Fruit fly (Drosophila melanogaster) whole organism, prepupa: ENCODE results near the gene Osi7.
A peak's percentile ranks its signal among the peaks of the same experiment; 100 is the strongest.

Source experiments
- Blimp-1 ChIP-seq: fragments of 200-800 bp; sonication (Bioruptor generic); optimal IDR thresholded peaks from 3 replicates; lab custom pipeline; 2017; ENCODE audit warnings: missing biosample characterization, missing genetic modification characterization, mild to moderate bottlenecking, moderate library complexity, missing genetic modification reagents
- CG10631 ChIP-seq: fragments of 200-800 bp; sonication (Bioruptor generic); optimal IDR thresholded peaks from 2 replicates; lab custom pipeline; 2016; ENCODE audit warnings: missing biosample characterization, missing genetic modification characterization
- CG10669 ChIP-seq: fragments of 200-800 bp; sonication (Bioruptor generic); optimal IDR thresholded peaks from 3 replicates; lab custom pipeline; 2018; ENCODE audit warnings: missing biosample characterization, mild to moderate bottlenecking, missing genetic modification characterization, moderate library complexity
- CG11294 ChIP-seq: fragments of 200-800 bp; sonication (Bioruptor generic); IDR thresholded peaks from 2 replicates; pipeline ENCODE4 v1.3.6; 2022; ENCODE audit warnings: missing biosample characterization, missing genetic modification characterization
- CG11762 ChIP-seq: fragments of 200-800 bp; sonication (Bioruptor generic); optimal IDR thresholded peaks from 3 replicates; lab custom pipeline; 2016; ENCODE audit warnings: missing biosample characterization, missing genetic modification characterization; ENCODE audit not compliant: insufficient read depth
- CG11902 ChIP-seq: fragments of 200-800 bp; sonication (Bioruptor generic); optimal IDR thresholded peaks from 3 replicates; lab custom pipeline; 2016; ENCODE audit warnings: missing biosample characterization, missing genetic modification characterization
- CG15336 ChIP-seq: fragments of 200-800 bp; sonication (Bioruptor generic); IDR thresholded peaks from 2 replicates; pipeline ENCODE4 v1.3.6; 2022; ENCODE audit warnings: missing biosample characterization, missing genetic modification characterization
- CG1621 ChIP-seq: fragments of 200-800 bp; sonication (Bioruptor generic); optimal IDR thresholded peaks from 3 replicates; lab custom pipeline; 2018; ENCODE audit warnings: missing biosample characterization, mild to moderate bottlenecking, missing genetic modification characterization
- CG16779 ChIP-seq: fragments of 200-800 bp; sonication (Bioruptor generic); optimal IDR thresholded peaks from 3 replicates; lab custom pipeline; 2017; ENCODE audit warnings: missing biosample characterization, mild to moderate bottlenecking, missing genetic modification characterization
- CG3032 ChIP-seq: fragments of 200-800 bp; optimal IDR thresholded peaks from 2 replicates; lab custom pipeline; 2019; ENCODE audit warnings: missing biosample characterization, mild to moderate bottlenecking, missing genetic modification characterization, moderate library complexity
- CG32006 ChIP-seq: fragments of 200-800 bp; sonication (Bioruptor generic); optimal IDR thresholded peaks from 3 replicates; lab custom pipeline; 2017; ENCODE audit warnings: missing biosample characterization, mild to moderate bottlenecking, missing genetic modification characterization
- CG34406 ChIP-seq: fragments of 200-800 bp; sonication (Bioruptor generic); optimal IDR thresholded peaks from 3 replicates; lab custom pipeline; 2016; ENCODE audit warnings: missing biosample characterization, missing genetic modification characterization
- CG3919 ChIP-seq: fragments of 200-800 bp; sonication (Bioruptor generic); optimal IDR thresholded peaks from 3 replicates; lab custom pipeline; 2016; ENCODE audit warnings: missing biosample characterization, missing genetic modification characterization
- CG4318 ChIP-seq: fragments of 200-800 bp; sonication (Bioruptor generic); optimal IDR thresholded peaks from 3 replicates; lab custom pipeline; 2017; ENCODE audit warnings: missing biosample characterization, mild to moderate bottlenecking, missing genetic modification characterization
- CG6792 ChIP-seq: fragments of 200-800 bp; sonication (Bioruptor generic); optimal IDR thresholded peaks from 3 replicates; lab custom pipeline; 2016; ENCODE audit warnings: missing biosample characterization, missing genetic modification characterization
- CG6854 ChIP-seq: fragments of 200-800 bp; sonication (Bioruptor generic); optimal IDR thresholded peaks from 2 replicates; lab custom pipeline; 2017; ENCODE audit warnings: missing biosample characterization, mild to moderate bottlenecking, missing genetic modification characterization
- CG7368 ChIP-seq: fragments of 200-800 bp; sonication (Bioruptor generic); optimal IDR thresholded peaks from 3 replicates; lab custom pipeline; 2016; ENCODE audit warnings: missing biosample characterization, missing genetic modification characterization
- CG8119 ChIP-seq: fragments of 200-800 bp; sonication (Bioruptor generic); IDR thresholded peaks from 3 replicates; pipeline ENCODE4 v1.3.6; 2022; ENCODE audit warnings: missing biosample characterization, missing genetic modification characterization
- CG8632 ChIP-seq: fragments of 200-800 bp; sonication (Bioruptor generic); optimal IDR thresholded peaks from 3 replicates; lab custom pipeline; 2016; ENCODE audit warnings: missing biosample characterization, missing genetic modification characterization
- Eip75B ChIP-seq: fragments of 200-800 bp; sonication (Bioruptor generic); optimal IDR thresholded peaks from 3 replicates; lab custom pipeline; 2016; ENCODE audit warnings: missing biosample characterization, missing genetic modification characterization
- Eip78C ChIP-seq: fragments of 200-800 bp; sonication (Bioruptor generic); peaks from one replicate; lab custom pipeline; 2016; ENCODE audit warnings: missing biosample characterization, missing genetic modification characterization
- Eip93F ChIP-seq: fragments of 200-800 bp; sonication (Bioruptor generic); optimal IDR thresholded peaks from 2 replicates; lab custom pipeline; 2016; ENCODE audit warnings: missing biosample characterization, mild to moderate bottlenecking, missing genetic modification characterization
- Gug ChIP-seq: fragments of 200-800 bp; sonication (Bioruptor generic); IDR thresholded peaks from 2 replicates; pipeline ENCODE4 v1.3.6; 2022; ENCODE audit warnings: missing biosample characterization, missing genetic modification characterization
- Hr38 ChIP-seq: sonication (Bioruptor generic); optimal IDR thresholded peaks from 2 replicates; lab custom pipeline; 2016; ENCODE audit warnings: missing biosample characterization, missing genetic modification characterization
- Hr4 ChIP-seq: fragments of 200-800 bp; sonication (Bioruptor generic); optimal IDR thresholded peaks from 3 replicates; lab custom pipeline; 2016; ENCODE audit warnings: missing biosample characterization, missing genetic modification characterization
- Lpt ChIP-seq: fragments of 200-800 bp; sonication (Bioruptor generic); optimal IDR thresholded peaks from 3 replicates; lab custom pipeline; 2016; ENCODE audit warnings: missing biosample characterization, missing genetic modification characterization
- Met ChIP-seq: fragments of 200-800 bp; sonication (Bioruptor generic); optimal IDR thresholded peaks from 3 replicates; lab custom pipeline; 2016; ENCODE audit warnings: missing biosample characterization, missing genetic modification characterization
- OdsH ChIP-seq: fragments of 200-800 bp; sonication (Bioruptor generic); optimal IDR thresholded peaks from 3 replicates; lab custom pipeline; 2016; ENCODE audit warnings: missing biosample characterization, missing genetic modification characterization
- Sox102F ChIP-seq: fragments of 200-800 bp; sonication (Bioruptor generic); optimal IDR thresholded peaks from 2 replicates; lab custom pipeline; 2016; ENCODE audit warnings: missing biosample characterization, mild to moderate bottlenecking, missing genetic modification characterization
- Sox14 ChIP-seq: fragments of 200-800 bp; sonication (Bioruptor generic); optimal IDR thresholded peaks from 3 replicates; lab custom pipeline; 2016; ENCODE audit warnings: missing biosample characterization, missing genetic modification characterization
- Sox15 ChIP-seq: fragments of 200-800 bp; sonication (Bioruptor generic); optimal IDR thresholded peaks from 3 replicates; lab custom pipeline; 2016; ENCODE audit warnings: missing biosample characterization, missing genetic modification characterization
- achi ChIP-seq: fragments of 200-800 bp; sonication (Bioruptor generic); optimal IDR thresholded peaks from 3 replicates; lab custom pipeline; 2016; ENCODE audit warnings: missing biosample characterization, missing genetic modification characterization
- acj6 ChIP-seq: fragments of 200-800 bp; sonication (Bioruptor generic); optimal IDR thresholded peaks from 3 replicates; lab custom pipeline; 2016; ENCODE audit warnings: missing biosample characterization, missing genetic modification characterization
- cyc ChIP-seq: fragments of 200-800 bp; sonication (Bioruptor generic); optimal IDR thresholded peaks from 3 replicates; lab custom pipeline; 2016; ENCODE audit warnings: missing biosample characterization, missing genetic modification characterization
- dac ChIP-seq: fragments of 200-800 bp; sonication (Bioruptor generic); optimal IDR thresholded peaks from 2 replicates; lab custom pipeline; 2017; ENCODE audit warnings: missing biosample characterization, mild to moderate bottlenecking, missing genetic modification characterization
- eg ChIP-seq: fragments of 200-800 bp; sonication (Bioruptor generic); IDR thresholded peaks from 3 replicates; pipeline ENCODE4 v1.3.6; 2022; ENCODE audit warnings: missing biosample characterization, missing genetic modification characterization
- fd59A ChIP-seq: fragments of 200-800 bp; sonication (Bioruptor generic); optimal IDR thresholded peaks from 2 replicates; lab custom pipeline; 2017; ENCODE audit warnings: missing biosample characterization, mild to moderate bottlenecking, missing genetic modification characterization, missing genetic modification reagents
- fd85E ChIP-seq: fragments of 200-800 bp; sonication (Bioruptor generic); optimal IDR thresholded peaks from 3 replicates; lab custom pipeline; 2016; ENCODE audit warnings: missing biosample characterization, missing genetic modification characterization
- fkh ChIP-seq: fragments of 200-800 bp; sonication (Bioruptor generic); optimal IDR thresholded peaks from 3 replicates; lab custom pipeline; 2017; ENCODE audit warnings: missing biosample characterization, mild to moderate bottlenecking, missing genetic modification characterization, moderate library complexity
- net ChIP-seq: fragments of 200-800 bp; sonication (Bioruptor generic); optimal IDR thresholded peaks from 3 replicates; lab custom pipeline; 2016; ENCODE audit warnings: missing biosample characterization, missing genetic modification characterization
- pdm3 ChIP-seq: fragments of 200-800 bp; sonication (Bioruptor generic); optimal IDR thresholded peaks from 3 replicates; lab custom pipeline; 2016; ENCODE audit warnings: missing biosample characterization, missing genetic modification characterization
- salr ChIP-seq, 2 experiments: fragments of 200-800 bp; sonication (Bioruptor generic); optimal IDR thresholded peaks; 3 replicates each; lab custom pipeline; 2016 to 2018; ENCODE audit warnings: missing biosample characterization in 2 of 2, missing genetic modification characterization in 2 of 2, mild to moderate bottlenecking in 1 of 2
- svp ChIP-seq: fragments of 200-800 bp; sonication (Bioruptor generic); peaks from one replicate; lab custom pipeline; 2016; ENCODE audit warnings: missing biosample characterization, missing genetic modification characterization
- topi ChIP-seq: fragments of 200-800 bp; sonication (Bioruptor generic); optimal IDR thresholded peaks from 3 replicates; lab custom pipeline; 2016; ENCODE audit warnings: missing biosample characterization, missing genetic modification characterization

Gene Osi7

dm6 chr3R:6229055-6229841 lies 19.5 kb upstream of the Osi7 start:
- TF ChIP-seq cyc (no peak), CG10631 (GFP tag; lab: Kevin White, UChicago) (peak; percentile 18), CG1621 (tag; lab: Kevin White, UChicago) (no peak), CG11902 (GFP tag; lab: Kevin White, UChicago) (peak; percentile 48), Sox102F (GFP tag; lab: Kevin White, UChicago) (peak; percentile 12), fd59A (GFP tag; lab: Kevin White, UChicago) (no peak), CG10669 (no peak), CG32006 (peak; percentile 86), Eip78C (peak; percentile 79), dac (GFP tag; lab: Kevin White, UChicago) (peak; percentile 68), CG11762 (GFP tag; lab: Kevin White, UChicago) (no peak), net (GFP tag; lab: Kevin White, UChicago) (peak; percentile 7), Gug (no peak), acj6 (GFP tag; lab: Kevin White, UChicago) (peak; percentile 52), achi (peak; percentile 44), Met (GFP tag; lab: Kevin White, UChicago) (peak; percentile 8), Sox15 (GFP tag; lab: Kevin White, UChicago) (peak; percentile 40), eg (GFP tag; lab: Robert Waterston, UW) (no peak), CG34406 (GFP tag; lab: Kevin White, UChicago) (peak; percentile 51), Lpt (GFP tag; lab: Kevin White, UChicago) (no peak), CG6792 (GFP tag; lab: Kevin White, UChicago) (peak; percentile 46), pdm3 (GFP tag; lab: Kevin White, UChicago) (peak; percentile 13), Sox14 (GFP tag; lab: Kevin White, UChicago) (peak; percentile 9), CG15336 (peak; percentile 31; the same call in 1 of the 2 replicates), fd85E (GFP tag; lab: Kevin White, UChicago) (no peak), CG3919 (GFP tag; lab: Kevin White, UChicago) (peak; percentile 41), OdsH (GFP tag; lab: Kevin White, UChicago) (peak; percentile 60), fkh (GFP tag; lab: Kevin White, UChicago) (no peak), svp (GFP tag; lab: Kevin White, UChicago) (peak; percentile 37), Eip75B (GFP tag; lab: Kevin White, UChicago) (peak; percentile 34), CG7368 (no peak), CG3032 (tag; lab: Kevin White, UChicago) (no peak), Hr4 (GFP tag; lab: Kevin White, UChicago) (peak; percentile 56), CG16779 (tag; lab: Kevin White, UChicago) (no peak), CG6854 (GFP tag; lab: Kevin White, UChicago) (peak; percentile 24), topi (GFP tag; lab: Kevin White, UChicago) (peak; percentile 0), CG8119 (GFP tag; lab: Robert Waterston, UW) (no peak), CG11294 (GFP tag; lab: Robert Waterston, UW) (no peak), Hr38 (GFP tag; lab: Kevin White, UChicago) (no peak), CG4318 (GFP tag; lab: Kevin White, UChicago) (peak; percentile 60), CG8632 (peak; percentile 28), salr (GFP tag; optimal IDR thresholded peaks at IDR 0.05; lab: Kevin White, UChicago) (peak in 1 of 2 experiments; percentile 32), Blimp-1 (GFP tag; lab: Kevin White, UChicago) (peak; percentile 72), Eip93F (GFP tag; lab: Kevin White, UChicago) (no peak)
